Fruit fly (Drosophila melanogaster): Measurements from ENCODE around the gene Culd.

The Culd gene

dm6 chr3L:8358138-8358537 lies 2.0 kb upstream of the Culd start:
- TF ChIP-seq Med (GFP tag) (peak; percentile 78), CG2120 (GFP tag; optimal IDR thresholded peaks at IDR 0.05) (peak; percentile 12), nom (GFP tag; optimal IDR thresholded peaks at IDR 0.05) (peak; percentile 54), gsb-n (tag; optimal IDR thresholded peaks at IDR 0.05) (no peak), grau (tag; optimal IDR thresholded peaks at IDR 0.05) (no peak), row (GFP tag; IDR thresholded peaks at IDR 0.05) (no peak), CG15011 (GFP tag; optimal IDR thresholded peaks at IDR 0.05) (no peak), CG17361 (GFP tag; IDR thresholded peaks at IDR 0.05) (no peak), vvl (GFP tag; IDR thresholded peaks at IDR 0.05) (0 out of 2 replicates have a peak, but pooled peaks have one; percentile 16)

DNA sequence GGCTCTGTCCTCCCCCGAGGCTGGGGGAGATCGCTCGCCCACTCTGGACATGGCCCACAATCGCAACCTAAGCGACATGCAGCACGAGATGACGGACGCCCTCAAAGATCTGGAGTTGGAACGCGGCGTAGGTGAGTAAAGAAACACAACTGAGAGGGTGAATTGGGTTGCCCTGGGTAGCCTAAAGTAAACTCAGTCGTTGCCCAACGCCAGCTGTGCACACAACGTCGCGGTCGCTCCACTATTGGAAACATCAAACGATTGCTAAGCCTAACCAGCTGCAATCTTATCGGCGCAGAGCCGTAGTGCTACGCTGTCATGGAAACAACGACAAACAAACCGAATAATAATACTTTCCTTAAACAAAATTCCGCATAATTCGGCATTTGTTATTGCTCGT lies 8.8 kb downstream of the Culd start:
- TF ChIP-seq E2f1 (GFP tag; IDR thresholded peaks at IDR 0.05) = peak; percentile 17; the same call in 1 of the 2 replicates
- TF ChIP-seq dimm (GFP tag; IDR thresholded peaks at IDR 0.05) = no peak
- peak; percentile 31; the same call in 1 of the 2 replicates for TF ChIP-seq Awh (GFP tag; IDR thresholded peaks at IDR 0.05)
- no peak for TF ChIP-seq CG10979 (tag; optimal IDR thresholded peaks at IDR 0.05)
- TF ChIP-seq CG32767 (GFP tag; IDR thresholded peaks at IDR 0.05) = no peak
- TF ChIP-seq CG33557 (GFP tag; optimal IDR thresholded peaks at IDR 0.05) = no peak
- no peak for TF ChIP-seq CG11085 (GFP tag; IDR thresholded peaks at IDR 0.05)
- TF ChIP-seq Mad (GFP tag; optimal IDR thresholded peaks at IDR 0.05) = no peak
- TF ChIP-seq trem (tag; optimal IDR thresholded peaks at IDR 0.05) = no peak
- TF ChIP-seq CG8944 (GFP tag; optimal IDR thresholded peaks at IDR 0.05) = no peak
- TF ChIP-seq CG12744 (GFP tag; optimal IDR thresholded peaks at IDR 0.05) = no peak
- TF ChIP-seq CG12769 (tag; optimal IDR thresholded peaks at IDR 0.05) = no peak
- no peak for TF ChIP-seq CG1603 (tag; optimal IDR thresholded peaks at IDR 0.05)
- no peak for TF ChIP-seq twi (tag; optimal IDR thresholded peaks at IDR 0.05)
- no peak for TF ChIP-seq CG6791 (GFP tag; IDR thresholded peaks at IDR 0.05; ENCODE audit: partially characterized antibody)
- no peak for TF ChIP-seq vfl (GFP tag; optimal IDR thresholded peaks at IDR 0.05)
- no peak for TF ChIP-seq CG17612 (GFP tag; IDR thresholded peaks at IDR 0.05)
- no peak for TF ChIP-seq Mrtf (GFP tag; IDR thresholded peaks at IDR 0.05)
- TF ChIP-seq ssp (GFP tag; IDR thresholded peaks at IDR 0.05) = no peak
- peak; percentile 36; the same call in 1 of the 2 replicates for TF ChIP-seq CG17328 (GFP tag; IDR thresholded peaks at IDR 0.05)
- TF ChIP-seq sens-2 (GFP tag; IDR thresholded peaks at IDR 0.05) = no peak
- no peak for TF ChIP-seq Meics (GFP tag; optimal IDR thresholded peaks at IDR 0.05)
- TF ChIP-seq HLH54F (GFP tag; optimal IDR thresholded peaks at IDR 0.05) = no peak
- no peak for TF ChIP-seq Blimp-1 (GFP tag; optimal IDR thresholded peaks at IDR 0.05)
- no peak for TF ChIP-seq p53 (GFP tag; optimal IDR thresholded peaks at IDR 0.05)
- TF ChIP-seq en (GFP tag; optimal IDR thresholded peaks at IDR 0.05) = no peak
- TF ChIP-seq gce (GFP tag; IDR thresholded peaks at IDR 0.05) = peak; percentile 79; the same call in 2 of the 3 replicates
- no peak for TF ChIP-seq ERR (GFP tag; optimal IDR thresholded peaks at IDR 0.05)
- no peak for TF ChIP-seq Usf (GFP tag; optimal IDR thresholded peaks at IDR 0.05)
- no peak for TF ChIP-seq Bgb (GFP tag; IDR thresholded peaks at IDR 0.05; ENCODE audit: partially characterized antibody)
- TF ChIP-seq ind (GFP tag; optimal IDR thresholded peaks at IDR 0.05) = no peak
- TF ChIP-seq exex (tag; optimal IDR thresholded peaks at IDR 0.05) = no peak
- no peak for TF ChIP-seq D19A (tag; optimal IDR thresholded peaks at IDR 0.05)
- TF ChIP-seq Elba2 (GFP tag; optimal IDR thresholded peaks at IDR 0.05) = no peak
- TF ChIP-seq otp (GFP tag; IDR thresholded peaks at IDR 0.05) = peak; percentile 40; the same call in 1 of the 3 replicates
- no peak for TF ChIP-seq repo (GFP tag; optimal IDR thresholded peaks at IDR 0.05)
- TF ChIP-seq da (GFP tag; optimal IDR thresholded peaks at IDR 0.05) = peak; percentile 28
- no peak for TF ChIP-seq CG32532 (GFP tag; IDR thresholded peaks at IDR 0.05)
- no peak for TF ChIP-seq slou (GFP tag; optimal IDR thresholded peaks at IDR 0.05)
- no peak for TF ChIP-seq CG11696 (GFP tag; IDR thresholded peaks at IDR 0.05)
- no peak for TF ChIP-seq zen2 (GFP tag; IDR thresholded peaks at IDR 0.05; ENCODE audit: partially characterized antibody)
- TF ChIP-seq CG4707 (GFP tag; optimal IDR thresholded peaks at IDR 0.05) = no peak
- TF ChIP-seq CG8478 (optimal IDR thresholded peaks at IDR 0.05) = no peak

Data from whole organism, embryonic.